Fruit fly (Drosophila melanogaster) whole organism, wandering third instar larva: ENCODE data around the gene CG7600.
A peak's percentile ranks its signal among the peaks of the same experiment; 100 is the strongest.

Experiments used
- Abd-B ChIP-seq: fragments of >200 bp; optimal IDR thresholded peaks from 2 replicates; lab custom pipeline; 2017; ENCODE audit warnings: missing biosample characterization, missing genetic modification characterization
- CG32264 ChIP-seq: fragments of 200-800 bp; sonication (Bioruptor generic); optimal IDR thresholded peaks from 2 replicates; lab custom pipeline; 2016; ENCODE audit warnings: missing biosample characterization, missing genetic modification characterization
- CG9705 ChIP-seq: fragments of 200-800 bp; sonication (Bioruptor generic); optimal IDR thresholded peaks from 2 replicates; lab custom pipeline; 2018; ENCODE audit warnings: missing biosample characterization, mild to moderate bottlenecking, missing genetic modification characterization
- CrebA ChIP-seq: fragments of 200-800 bp; sonication (Bioruptor generic); optimal IDR thresholded peaks from 2 replicates; lab custom pipeline; 2016; ENCODE audit warnings: missing biosample characterization, mild to moderate bottlenecking, missing genetic modification characterization, borderline replicate concordance
- Dfd ChIP-seq: fragments of >200 bp; optimal IDR thresholded peaks from 2 replicates; lab custom pipeline; 2017; ENCODE audit warnings: missing biosample characterization, missing genetic modification characterization
- Dif ChIP-seq: fragments of 200-275, 200-300 bp; sonication (Bioruptor generic); optimal IDR thresholded peaks from 2 replicates; lab custom pipeline; 2018; ENCODE audit warnings: missing biosample characterization, missing genetic modification characterization; ENCODE audit not compliant: partially characterized antibody
- GATAd ChIP-seq: sonication (Bioruptor generic); optimal IDR thresholded peaks from 2 replicates; lab custom pipeline; 2016; ENCODE audit warnings: missing biosample characterization, missing genetic modification characterization
- HLH106 ChIP-seq: fragments of 200-800 bp; optimal IDR thresholded peaks from 3 replicates; lab custom pipeline; 2019; ENCODE audit warnings: missing biosample characterization, mild to moderate bottlenecking, missing genetic modification characterization, moderate library complexity
- Hnf4 ChIP-seq: fragments of 200-800 bp; sonication (Bioruptor generic); optimal IDR thresholded peaks from 2 replicates; lab custom pipeline; 2016; ENCODE audit warnings: missing biosample characterization, mild to moderate bottlenecking, missing genetic modification characterization
- Hr78 ChIP-seq: fragments of >200 bp; optimal IDR thresholded peaks from 2 replicates; lab custom pipeline; 2017; ENCODE audit warnings: missing biosample characterization, missing genetic modification characterization
- Hr83 ChIP-seq: fragments of 200-300 bp; sonication (Bioruptor generic); optimal IDR thresholded peaks from 2 replicates; lab custom pipeline; 2016; ENCODE audit warnings: missing biosample characterization, mild to moderate bottlenecking, missing genetic modification characterization, moderate library complexity; ENCODE audit not compliant: poor library complexity, severe bottlenecking
- Jra ChIP-seq: sonication (Bioruptor generic); optimal IDR thresholded peaks from 2 replicates; lab custom pipeline; 2016; ENCODE audit warnings: missing biosample characterization, missing genetic modification characterization
- Mio ChIP-seq: sonication (Bioruptor generic); optimal IDR thresholded peaks from 2 replicates; lab custom pipeline; 2016; ENCODE audit warnings: missing biosample characterization, missing genetic modification characterization
- Myc ChIP-seq: fragments of >200 bp; optimal IDR thresholded peaks from 2 replicates; lab custom pipeline; 2017
- N ChIP-seq: fragments of >200 bp; optimal IDR thresholded peaks from 2 replicates; lab custom pipeline; 2018; ENCODE audit warnings: missing biosample characterization, missing external identifiers, missing genetic modification characterization
- OdsH ChIP-seq: fragments of 200-800 bp; sonication (Bioruptor generic); optimal IDR thresholded peaks from 2 replicates; lab custom pipeline; 2016; ENCODE audit warnings: missing biosample characterization, mild to moderate bottlenecking, missing genetic modification characterization
- Rel ChIP-seq, 2 experiments: fragments of 200-800 bp; sonication (Bioruptor generic) in 1 of 2; optimal IDR thresholded peaks; 2 replicates in 1 of 2; 3 replicates in 1 of 2; lab custom pipeline; 2016 to 2019; ENCODE audit warnings: mild to moderate bottlenecking in 2 of 2, missing biosample characterization in 2 of 2, missing genetic modification characterization in 2 of 2, moderate library complexity in 1 of 2
- Sp1 ChIP-seq: fragments of 200-800 bp; sonication (Bioruptor generic); optimal IDR thresholded peaks from 3 replicates; lab custom pipeline; 2019; ENCODE audit warnings: missing biosample characterization, mild to moderate bottlenecking, missing genetic modification characterization, moderate library complexity
- Vsx2 ChIP-seq: fragments of 200-300, 225-300 bp; sonication (Bioruptor generic); optimal IDR thresholded peaks from 2 replicates; lab custom pipeline; 2018; ENCODE audit warnings: missing biosample characterization, missing genetic modification characterization; ENCODE audit not compliant: partially characterized antibody
- br ChIP-seq: fragments of 200-800 bp; sonication (Bioruptor generic); optimal IDR thresholded peaks from 2 replicates; lab custom pipeline; 2016; ENCODE audit warnings: missing biosample characterization, missing genetic modification characterization
- brk ChIP-seq: fragments of 200-800 bp; sonication (Bioruptor generic); optimal IDR thresholded peaks from 2 replicates; lab custom pipeline; 2016; ENCODE audit warnings: missing biosample characterization, mild to moderate bottlenecking, missing genetic modification characterization
- dl ChIP-seq, 2 experiments: fragments of 175-275, 200-275 bp in 1 of 2; fragments of 200-275 bp in 1 of 2; sonication (Bioruptor generic); optimal IDR thresholded peaks; lab custom pipeline; 2018; ENCODE audit warnings: mild to moderate bottlenecking in 2 of 2, missing biosample characterization in 2 of 2, missing genetic modification characterization in 2 of 2, moderate library complexity in 2 of 2; ENCODE audit not compliant: partially characterized antibody in 2 of 2, insufficient read depth in 1 of 2
- dmrt93B ChIP-seq: fragments of 200-800 bp; sonication (Bioruptor generic); optimal IDR thresholded peaks from 2 replicates; lab custom pipeline; 2018; ENCODE audit warnings: missing biosample characterization, mild to moderate bottlenecking, missing genetic modification characterization
- dsf ChIP-seq: sonication (Bioruptor generic); optimal IDR thresholded peaks from 2 replicates; lab custom pipeline; 2016; ENCODE audit warnings: missing biosample characterization, missing genetic modification characterization, borderline replicate concordance
- ey ChIP-seq: fragments of 200-800 bp; sonication (Bioruptor generic); optimal IDR thresholded peaks from 2 replicates; lab custom pipeline; 2016; ENCODE audit warnings: missing biosample characterization, missing genetic modification characterization
- foxo ChIP-seq, 2 experiments: fragments of 200-800 bp; sonication (Bioruptor generic); optimal IDR thresholded peaks; 2 replicates in 1 of 2; 3 replicates in 1 of 2; lab custom pipeline; 2016 to 2017; ENCODE audit warnings: missing biosample characterization in 2 of 2, missing genetic modification characterization in 2 of 2
- fru ChIP-seq: fragments of 200-800 bp; sonication (Bioruptor generic); optimal IDR thresholded peaks from 3 replicates; lab custom pipeline; 2016; ENCODE audit warnings: missing biosample characterization, mild to moderate bottlenecking, missing genetic modification characterization
- h ChIP-seq: fragments of 200-800 bp; sonication (Bioruptor generic); optimal IDR thresholded peaks from 3 replicates; lab custom pipeline; 2016; ENCODE audit warnings: missing biosample characterization, mild to moderate bottlenecking, missing genetic modification characterization
- jim ChIP-seq: fragments of 175-275, 200-325 bp; sonication (Bioruptor generic); optimal IDR thresholded peaks from 2 replicates; lab custom pipeline; 2016; ENCODE audit warnings: missing biosample characterization, mild to moderate bottlenecking, missing genetic modification characterization
- lola ChIP-seq: fragments of >200 bp; optimal IDR thresholded peaks from 2 replicates; lab custom pipeline; 2017; ENCODE audit warnings: missing biosample characterization, missing genetic modification characterization
- pan ChIP-seq: fragments of >200 bp; optimal IDR thresholded peaks from 2 replicates; lab custom pipeline; 2017
- psq ChIP-seq: fragments of 200-800 bp; sonication (Bioruptor generic); optimal IDR thresholded peaks from 3 replicates; lab custom pipeline; 2017; ENCODE audit warnings: missing biosample characterization, mild to moderate bottlenecking, missing genetic modification characterization, moderate library complexity
- rgr ChIP-seq: fragments of 200-800 bp; sonication (Bioruptor generic); optimal IDR thresholded peaks from 3 replicates; lab custom pipeline; 2016; ENCODE audit warnings: missing biosample characterization, mild to moderate bottlenecking, missing genetic modification characterization
- sage ChIP-seq: fragments of 200-800 bp; sonication (Bioruptor generic); optimal IDR thresholded peaks from 2 replicates; lab custom pipeline; 2016; ENCODE audit warnings: missing biosample characterization, mild to moderate bottlenecking, missing genetic modification characterization
- sv ChIP-seq: fragments of 200-800 bp; sonication (Bioruptor generic); optimal IDR thresholded peaks from 3 replicates; lab custom pipeline; 2016; ENCODE audit warnings: missing biosample characterization, missing genetic modification characterization
- tai ChIP-seq: sonication (Bioruptor generic); optimal IDR thresholded peaks from 2 replicates; lab custom pipeline; 2016; ENCODE audit warnings: missing biosample characterization, missing genetic modification characterization
- usp ChIP-seq: fragments of >200 bp; optimal IDR thresholded peaks from 2 replicates; lab custom pipeline; 2017; ENCODE audit warnings: missing biosample characterization, missing genetic modification characterization
- woc ChIP-seq: sonication (Bioruptor generic); optimal IDR thresholded peaks from 2 replicates; lab custom pipeline; 2016; ENCODE audit warnings: missing biosample characterization, mild to moderate bottlenecking, missing genetic modification characterization

Gene CG7600

dm6 chr3L:11248303-11248702 lies 37.7 kb downstream of the CG7600 start:
- no peak for TF ChIP-seq br
- TF ChIP-seq rgr (GFP tag; lab: Kevin White, UChicago): no peak
- TF ChIP-seq woc (GFP tag; lab: Kevin White, UChicago): no peak
- TF ChIP-seq Mio: no peak
- no peak for TF ChIP-seq Jra (GFP tag; lab: Kevin White, UChicago)
- TF ChIP-seq CG9705 (GFP tag; lab: Kevin White, UChicago): no peak
- no peak for TF ChIP-seq dl (GFP tag; optimal IDR thresholded peaks at IDR 0.05; lab: Kevin White, UChicago; ENCODE audit: insufficient read depth in 1 of 2, partially characterized antibody in 2 of 2)
- TF ChIP-seq tai (GFP tag; lab: Kevin White, UChicago): no peak
- TF ChIP-seq Hr83: no peak
- no peak for TF ChIP-seq HLH106 (tag; lab: Kevin White, UChicago)
- no peak for TF ChIP-seq Rel (GFP tag; optimal IDR thresholded peaks at IDR 0.05; lab: Kevin White, UChicago)
- TF ChIP-seq Rel (tag; optimal IDR thresholded peaks at IDR 0.05; lab: Kevin White, UChicago): no peak
- TF ChIP-seq dmrt93B: no peak
- TF ChIP-seq lola (GFP tag; lab: Kevin White, UChicago): no peak
- TF ChIP-seq h (GFP tag; lab: Kevin White, UChicago): no peak

dm6 chr3L:11251721-11252423 lies 41.3 kb downstream of the CG7600 start, which contains the start of gene scyl:
Gene scyl (plus strand): TSS chr3L:11252307.
- TF ChIP-seq usp (GFP tag; lab: Kevin White, UChicago) (no peak), CG32264 (GFP tag; lab: Kevin White, UChicago) (no peak), CG9705 (GFP tag; lab: Kevin White, UChicago) (no peak), Myc (no peak), Hnf4 (GFP tag; lab: Kevin White, UChicago) (peak; percentile 78), jim (peak; percentile 77), GATAd (no peak), sv (GFP tag; lab: Kevin White, UChicago) (no peak), Hr78 (GFP tag; lab: Kevin White, UChicago) (no peak), fru (peak; percentile 74), dmrt93B (no peak), pan (no peak), Rel (GFP tag; optimal IDR thresholded peaks at IDR 0.05; lab: Kevin White, UChicago) (no peak), Rel (tag; optimal IDR thresholded peaks at IDR 0.05; lab: Kevin White, UChicago) (peak; percentile 77), OdsH (GFP tag; lab: Kevin White, UChicago) (peak; percentile 60), Mio (peak; percentile 20), HLH106 (tag; lab: Kevin White, UChicago) (peak; percentile 14), woc (GFP tag; lab: Kevin White, UChicago) (peak; percentile 4), Hr83 (peak; percentile 84), Sp1 (GFP tag; lab: Kevin White, UChicago) (peak; percentile 69), dsf (GFP tag; lab: Kevin White, UChicago) (no peak), brk (GFP tag; lab: Kevin White, UChicago) (no peak), dl (GFP tag; optimal IDR thresholded peaks at IDR 0.05; lab: Kevin White, UChicago; ENCODE audit: insufficient read depth in 1 of 2, partially characterized antibody in 2 of 2) (peak; percentile 90 to 98), ey (GFP tag; lab: Kevin White, UChicago) (peak; percentile 31), Dfd (GFP tag; lab: Kevin White, UChicago) (no peak), N (GFP tag; lab: Kevin White, UChicago) (no peak), sage (GFP tag; lab: Kevin White, UChicago) (no peak), h (GFP tag; lab: Kevin White, UChicago) (peak; percentile 83), lola (GFP tag; lab: Kevin White, UChicago) (no peak), Jra (GFP tag; lab: Kevin White, UChicago) (no peak), Dif (peak; percentile 99), tai (GFP tag; lab: Kevin White, UChicago) (peak; percentile 33), psq (peak; percentile 76), rgr (GFP tag; lab: Kevin White, UChicago) (peak; percentile 74), CrebA (GFP tag; lab: Kevin White, UChicago) (peak; percentile 73), br (peak; percentile 54), foxo (GFP tag; optimal IDR thresholded peaks at IDR 0.05; lab: Kevin White, UChicago) (peak; percentile 50 to 55), Abd-B (GFP tag; lab: Kevin White, UChicago) (no peak), Vsx2 (peak; percentile 96)
